Worm (Caenorhabditis elegans) whole organism, L1 larva: Measurements from ENCODE around the gene H20J04.4.

Experiments
- C04F5.9 ChIP-seq: sonication (generic microtip); optimal IDR thresholded peaks from 2 replicates; lab custom pipeline; 2016; ENCODE audit warnings: missing genetic modification characterization, missing compliant biosample characterization
- aha-1 ChIP-seq: fragments of 150-350 bp; optimal IDR thresholded peaks from 2 replicates; lab custom pipeline; 2014; ENCODE audit warnings: missing biosample characterization, missing genetic modification characterization
- aly-2 ChIP-seq: fragments of 150-350 bp; optimal IDR thresholded peaks from 2 replicates; lab custom pipeline; 2014; ENCODE audit warnings: missing biosample characterization, missing genetic modification characterization
- ceh-63 ChIP-seq: fragments of 200-800 bp; sonication (Bioruptor generic); optimal IDR thresholded peaks from 2 replicates; lab custom pipeline; 2018; ENCODE audit warnings: mild to moderate bottlenecking, missing genetic modification characterization, missing compliant biosample characterization
- ceh-82 ChIP-seq, 3 experiments: fragments of 150-350 bp in 1 of 3; sonication (generic microtip) in 2 of 3; optimal IDR thresholded peaks; 2 replicates each; lab custom pipeline; 2014 to 2017; ENCODE audit warnings: missing biosample characterization in 3 of 3, missing genetic modification characterization in 3 of 3
- ces-1 ChIP-seq: fragments of 150-350 bp; optimal IDR thresholded peaks from 2 replicates; lab custom pipeline; 2014; ENCODE audit warnings: missing biosample characterization, missing genetic modification reagents, missing genetic modification characterization
- dpl-1 ChIP-seq, 3 experiments: fragments of 150-350 bp in 2 of 3; sonication (generic microtip) in 1 of 3; optimal IDR thresholded peaks; 2 replicates each; lab custom pipeline; 2014 to 2017; ENCODE audit warnings: missing biosample characterization in 3 of 3, missing genetic modification characterization in 3 of 3, missing genetic modification reagents in 3 of 3
- egl-13 ChIP-seq: sonication (generic microtip); optimal IDR thresholded peaks from 2 replicates; lab custom pipeline; 2016; ENCODE audit warnings: missing genotype, missing genetic modification reagents, missing genetic modification characterization, missing compliant biosample characterization
- elt-3 ChIP-seq, 6 experiments: fragments of 150-350 bp in 1 of 6; sonication (generic microtip); optimal IDR thresholded peaks; 2 replicates each; lab custom pipeline; 2017 to 2018; ENCODE audit warnings: missing biosample characterization in 6 of 6, missing genetic modification characterization in 6 of 6, inconsistent platforms in 1 of 6
- fkh-10 ChIP-seq: sonication (generic microtip); optimal IDR thresholded peaks from 2 replicates; lab custom pipeline; 2017; ENCODE audit warnings: missing biosample characterization, missing genetic modification reagents, missing genetic modification characterization
- fos-1 ChIP-seq: fragments of 150-350 bp; optimal IDR thresholded peaks from 2 replicates; lab custom pipeline; 2014; ENCODE audit warnings: missing biosample characterization, missing genetic modification characterization
- grh-1 ChIP-seq: fragments of 200-800 bp; sonication (Bioruptor generic); IDR thresholded peaks from 2 replicates; pipeline ENCODE4 v1.3.6; 2022; ENCODE audit warnings: missing genetic modification reagents, missing genetic modification characterization, missing compliant biosample characterization
- hlh-17 ChIP-seq: fragments of 200-800 bp; sonication (Bioruptor generic); optimal IDR thresholded peaks from 2 replicates; lab custom pipeline; 2018; ENCODE audit warnings: missing genetic modification characterization, mild to moderate bottlenecking, missing compliant biosample characterization, moderate library complexity, borderline replicate concordance
- hlh-4 ChIP-seq: sonication (generic microtip); optimal IDR thresholded peaks from 2 replicates; lab custom pipeline; 2016; ENCODE audit warnings: mild to moderate bottlenecking, missing genetic modification characterization, missing compliant biosample characterization
- irx-1 ChIP-seq: sonication (generic microtip); optimal IDR thresholded peaks from 2 replicates; lab custom pipeline; 2016; ENCODE audit warnings: missing genetic modification characterization, missing compliant biosample characterization
- isw-1 ChIP-seq: fragments of 200-800 bp; sonication (Bioruptor generic); IDR thresholded peaks from 2 replicates; pipeline ENCODE4 v1.3.6; 2022; ENCODE audit warnings: missing genetic modification characterization, missing compliant biosample characterization
- lin-13 ChIP-seq: fragments of 150-350 bp; optimal IDR thresholded peaks from 2 replicates; lab custom pipeline; 2014; ENCODE audit warnings: missing biosample characterization, missing genetic modification reagents, missing genetic modification characterization
- lin-35 ChIP-seq, 2 experiments: fragments of 150-350 bp; optimal IDR thresholded peaks; 2 replicates each; lab custom pipeline; 2014; ENCODE audit warnings: missing biosample characterization in 2 of 2, missing genetic modification characterization in 2 of 2, missing genetic modification reagents in 2 of 2
- lir-3 ChIP-seq: sonication (generic microtip); optimal IDR thresholded peaks from 2 replicates; lab custom pipeline; 2016; ENCODE audit warnings: mild to moderate bottlenecking, missing genetic modification characterization, moderate library complexity, missing compliant biosample characterization; ENCODE audit not compliant: poor library complexity
- lsy-2 ChIP-seq, 2 experiments: fragments of 150-350 bp; optimal IDR thresholded peaks; 2 replicates each; lab custom pipeline; 2014; ENCODE audit warnings: missing biosample characterization in 2 of 2, missing genetic modification characterization in 2 of 2
- mab-9 ChIP-seq: fragments of 200-800 bp; sonication (Bioruptor generic); IDR thresholded peaks from 2 replicates; pipeline ENCODE4 v1.3.6; 2022; ENCODE audit warnings: missing genetic modification reagents, missing genetic modification characterization, missing compliant biosample characterization
- mdl-1 ChIP-seq, 2 experiments: fragments of 150-350 bp; optimal IDR thresholded peaks; 2 replicates each; lab custom pipeline; 2014 to 2017; ENCODE audit warnings: missing biosample characterization in 2 of 2, missing genetic modification characterization in 2 of 2, inconsistent platforms in 1 of 2
- nhr-11 ChIP-seq: fragments of 150-350 bp; optimal IDR thresholded peaks from 2 replicates; lab custom pipeline; 2014; ENCODE audit warnings: missing biosample characterization, missing genetic modification characterization
- nhr-237 ChIP-seq: fragments of 150-350 bp; optimal IDR thresholded peaks from 2 replicates; lab custom pipeline; 2014; ENCODE audit warnings: missing biosample characterization, missing genetic modification characterization
- nhr-47 ChIP-seq: sonication (generic microtip); optimal IDR thresholded peaks from 2 replicates; lab custom pipeline; 2016; ENCODE audit warnings: mild to moderate bottlenecking, missing genetic modification characterization, moderate library complexity, missing compliant biosample characterization
- nhr-71 ChIP-seq: sonication (generic microtip); optimal IDR thresholded peaks from 2 replicates; lab custom pipeline; 2016; ENCODE audit warnings: mild to moderate bottlenecking, missing genetic modification characterization, moderate library complexity, missing compliant biosample characterization
- nhr-77 ChIP-seq: fragments of 150-350 bp; optimal IDR thresholded peaks from 2 replicates; lab custom pipeline; 2014; ENCODE audit warnings: missing biosample characterization, missing genetic modification characterization
- nhr-84 ChIP-seq: sonication (generic microtip); optimal IDR thresholded peaks from 2 replicates; lab custom pipeline; 2017; ENCODE audit warnings: missing biosample characterization, missing genetic modification characterization
- nhr-85 ChIP-seq: sonication (generic microtip); peaks from one replicate; lab custom pipeline; 2016; ENCODE audit warnings: missing genetic modification characterization, inconsistent platforms, missing compliant biosample characterization
- nhr-90 ChIP-seq: sonication (generic microtip); optimal IDR thresholded peaks from 2 replicates; lab custom pipeline; 2016; ENCODE audit warnings: mild to moderate bottlenecking, missing genetic modification characterization, missing compliant biosample characterization; ENCODE audit not compliant: poor library complexity
- pag-3 ChIP-seq: sonication (generic microtip); optimal IDR thresholded peaks from 2 replicates; lab custom pipeline; 2017; ENCODE audit warnings: missing genetic modification characterization, mild to moderate bottlenecking, missing compliant biosample characterization, antibody characterized with exemption, borderline replicate concordance; ENCODE audit not compliant: insufficient read depth
- rnt-1 ChIP-seq: sonication (generic microtip); optimal IDR thresholded peaks from 2 replicates; lab custom pipeline; 2016; ENCODE audit warnings: mild to moderate bottlenecking, missing genetic modification characterization, moderate library complexity, missing compliant biosample characterization
- skn-1 ChIP-seq: fragments of 150-350 bp; optimal IDR thresholded peaks from 2 replicates; lab custom pipeline; 2014; ENCODE audit warnings: missing biosample characterization, missing genetic modification characterization
- snpc-4 ChIP-seq: fragments of 150-350 bp; optimal IDR thresholded peaks from 2 replicates; lab custom pipeline; 2014; ENCODE audit warnings: missing biosample characterization, missing genetic modification characterization
- tbx-2 ChIP-seq: sonication (generic microtip); optimal IDR thresholded peaks from 2 replicates; lab custom pipeline; 2016; ENCODE audit warnings: missing genetic modification characterization, missing compliant biosample characterization
- tlp-1 ChIP-seq: fragments of 150-350 bp; optimal IDR thresholded peaks from 2 replicates; lab custom pipeline; 2014; ENCODE audit warnings: missing biosample characterization, missing genetic modification characterization
- unc-130 ChIP-seq: fragments of 150-350 bp; optimal IDR thresholded peaks from 2 replicates; lab custom pipeline; 2017; ENCODE audit warnings: missing biosample characterization, missing genetic modification characterization, inconsistent platforms
- unc-62 ChIP-seq: fragments of 150-350 bp; optimal IDR thresholded peaks from 2 replicates; lab custom pipeline; 2014; ENCODE audit warnings: missing biosample characterization, missing genetic modification reagents, missing genetic modification characterization
- unc-86 ChIP-seq: sonication (generic microtip); optimal IDR thresholded peaks from 2 replicates; lab custom pipeline; 2016; ENCODE audit warnings: missing genetic modification characterization, missing compliant biosample characterization
- zag-1 ChIP-seq: fragments of 150-350 bp; optimal IDR thresholded peaks from 2 replicates; lab custom pipeline; 2014; ENCODE audit warnings: missing biosample characterization, missing genetic modification characterization
- zip-4 ChIP-seq: fragments of 200-800 bp; sonication (Bioruptor generic); optimal IDR thresholded peaks from 2 replicates; lab custom pipeline; 2018; ENCODE audit warnings: mild to moderate bottlenecking, missing genetic modification characterization, moderate library complexity, missing compliant biosample characterization
- ztf-11 ChIP-seq, 2 experiments: sonication (generic microtip); optimal IDR thresholded peaks; 2 replicates each; lab custom pipeline; 2016 to 2017; ENCODE audit warnings: missing genetic modification characterization in 2 of 2, missing biosample characterization in 1 of 2, missing compliant biosample characterization in 1 of 2

H20J04.4 gene

DNA sequence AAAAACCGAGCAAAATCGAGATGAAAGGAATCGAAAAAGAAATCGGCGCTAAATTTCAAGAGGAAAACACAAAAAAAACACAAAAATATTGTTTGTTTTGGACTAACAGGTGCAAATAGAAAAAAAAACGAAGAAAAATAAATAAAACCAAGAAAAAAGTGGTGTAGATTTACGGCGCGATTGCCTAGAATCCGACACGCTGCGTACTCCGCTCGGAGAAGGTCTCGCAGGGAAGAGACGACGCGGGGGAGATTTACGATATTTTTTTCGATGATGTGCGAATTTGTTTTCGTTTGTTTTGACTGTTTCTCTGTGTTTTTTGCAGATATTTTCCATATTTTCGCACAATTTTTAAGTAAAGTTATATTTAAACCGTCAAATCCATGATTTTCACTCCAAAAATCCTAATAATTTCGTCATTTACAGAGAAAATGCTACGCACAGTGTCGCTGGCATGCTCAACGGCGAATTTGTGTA, 29.6 kb upstream of the H20J04.4 start, which contains the start of gene sco-1 (continued):
- TF ChIP-seq lsy-2 (tag; optimal IDR thresholded peaks at IDR 0.05; lab: Kevin White, UChicago) (peak; percentile 96 to 97), ces-1 (peak; percentile 33), grh-1 (GFP tag; lab: Robert Waterston, UW) (peak; percentile 97), zip-4 (GFP tag; lab: Kevin White, UChicago) (peak; percentile 93), lir-3 (tag; lab: Kevin White, UChicago) (peak; percentile 98), lin-13 (GFP tag; lab: Kevin White, UChicago) (peak; percentile 97), dpl-1 (GFP tag; optimal IDR thresholded peaks at IDR 0.05; lab: Kevin White, UChicago) (peak; percentile 85 to 89 (median 87)), nhr-71 (peak; percentile 98), nhr-84 (tag; lab: Kevin White, UChicago) (no peak), ceh-63 (peak; percentile 85), nhr-90 (peak; percentile 98), isw-1 (peak; percentile 98), elt-3 (tag; optimal IDR thresholded peaks at IDR 0.05; lab: Kevin White, UChicago) (peak in 3 of 6 experiments; percentile 82 to 97 (median 94)), mab-9 (peak; percentile 98), ceh-82 (tag; optimal IDR thresholded peaks at IDR 0.05; lab: Kevin White, UChicago) (peak; percentile 97 to 98 (median 98)), irx-1 (tag; lab: Kevin White, UChicago) (peak; percentile 97), pag-3 (tag; lab: Kevin White, UChicago) (no peak), fos-1 (tag; lab: Kevin White, UChicago) (peak; percentile 93), hlh-4 (tag; lab: Kevin White, UChicago) (peak; percentile 76), snpc-4 (tag; lab: Kevin White, UChicago) (peak; percentile 78), tbx-2 (tag; lab: Kevin White, UChicago) (peak; percentile 98), nhr-237 (tag; lab: Kevin White, UChicago) (peak; percentile 85), zag-1 (peak; percentile 92), nhr-85 (tag; lab: Kevin White, UChicago) (peak; percentile 99), unc-86 (tag; lab: Kevin White, UChicago) (peak; percentile 97), skn-1 (tag; lab: Kevin White, UChicago) (peak; percentile 95), egl-13 (tag; lab: Kevin White, UChicago) (peak; percentile 97), lin-35 (GFP tag; optimal IDR thresholded peaks at IDR 0.05; lab: Kevin White, UChicago) (peak; percentile 88 to 91), mdl-1 (tag; optimal IDR thresholded peaks at IDR 0.05; lab: Kevin White, UChicago) (peak in 1 of 2 experiments; percentile 92), aha-1 (tag; lab: Kevin White, UChicago) (peak; percentile 76), rnt-1 (peak; percentile 100)

DNA sequence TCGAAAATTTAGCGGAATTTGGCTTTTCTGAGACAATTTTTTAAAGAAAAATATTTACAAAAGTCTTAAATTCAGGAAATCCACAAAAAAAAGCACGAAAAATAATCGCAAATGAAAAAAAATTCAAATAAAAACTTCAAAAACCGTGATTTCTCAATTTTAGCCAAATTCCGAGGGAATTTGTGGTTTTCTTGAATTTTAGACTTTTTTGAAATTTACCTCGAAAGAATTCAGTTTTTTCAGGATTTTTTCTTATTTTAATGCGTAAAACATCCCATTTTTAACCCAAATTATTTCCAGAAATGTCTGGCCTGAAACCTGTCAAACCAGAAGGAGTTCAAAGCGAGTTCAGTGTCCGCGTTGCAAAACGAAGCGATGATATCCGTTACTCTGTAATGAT, 27.5 kb upstream of the H20J04.4 start, which contains the start of gene gtf-2F1:
Gene gtf-2F1 (plus strand): TSS at position 301 of the 400 bp plus-strand sequence.
- TF ChIP-seq nhr-77 (tag; lab: Kevin White, UChicago) (no peak), C04F5.9 (tag; lab: Kevin White, UChicago) (no peak), aly-2 (tag; lab: Kevin White, UChicago) (no peak), nhr-47 (no peak), hlh-4 (tag; lab: Kevin White, UChicago) (no peak), zag-1 (no peak), hlh-17 (no peak), snpc-4 (tag; lab: Kevin White, UChicago) (no peak), grh-1 (GFP tag; lab: Robert Waterston, UW) (no peak)

DNA sequence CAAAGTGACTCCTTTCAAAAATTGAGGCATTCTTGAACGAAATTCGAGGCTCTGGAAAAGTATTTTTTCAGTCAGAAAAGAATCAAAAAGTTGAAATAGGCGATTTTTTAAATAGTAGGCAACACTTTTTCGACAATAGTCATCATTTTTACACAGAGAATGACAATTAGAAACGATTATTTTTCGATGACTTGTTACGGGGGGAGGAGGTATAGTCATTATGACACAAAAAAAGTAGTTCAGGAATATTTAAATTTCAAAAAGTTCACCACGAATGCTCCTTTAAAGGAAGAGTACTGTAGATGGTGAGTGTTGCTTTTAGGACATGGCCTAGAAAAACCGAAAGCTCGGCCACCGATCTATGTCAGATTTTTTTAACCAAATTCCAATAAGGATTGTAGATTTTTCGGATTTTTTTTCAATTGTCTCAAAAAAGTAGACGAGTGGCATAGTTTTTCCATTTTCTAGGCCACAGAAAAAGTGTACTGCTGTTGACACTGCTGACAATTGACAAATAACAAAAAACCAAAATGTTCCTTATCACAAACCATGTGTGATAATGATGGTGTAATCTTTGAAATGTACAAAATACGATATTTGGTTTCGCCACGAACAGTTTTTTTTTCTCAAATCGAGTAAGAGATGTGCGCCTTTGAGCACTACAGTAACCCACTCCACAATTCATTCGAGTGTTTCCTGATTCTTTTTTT, 21.7 kb upstream of the H20J04.4 start, which contains the start of gene Y52E8A.3:
Gene Y52E8A.3 (minus strand): TSS at position 51 of the 710 bp plus-strand sequence.
- TF ChIP-seq elt-3 (tag; optimal IDR thresholded peaks at IDR 0.05; lab: Kevin White, UChicago), result no peak
- no peak for TF ChIP-seq nhr-11
- TF ChIP-seq unc-130 (tag; lab: Kevin White, UChicago), result no peak
- TF ChIP-seq pag-3 (tag; lab: Kevin White, UChicago), result no peak
- no peak for TF ChIP-seq tlp-1 (tag; lab: Kevin White, UChicago)
- no peak for TF ChIP-seq unc-62
- TF ChIP-seq ztf-11 (tag; optimal IDR thresholded peaks at IDR 0.05; lab: Kevin White, UChicago), result no peak
- TF ChIP-seq skn-1 (tag; lab: Kevin White, UChicago), result no peak
- no peak for TF ChIP-seq rnt-1
- TF ChIP-seq ceh-82 (tag; optimal IDR thresholded peaks at IDR 0.05; lab: Kevin White, UChicago), result no peak
- TF ChIP-seq hlh-4 (tag; lab: Kevin White, UChicago), result no peak
- no peak for TF ChIP-seq ceh-63
- no peak for TF ChIP-seq fkh-10 (GFP tag; lab: Kevin White, UChicago)
